Fruit fly (Drosophila melanogaster) whole organism, prepupa: Measurements from ENCODE around the gene Clbn.

ENCODE experiments used
- Blimp-1 ChIP-seq: fragments of 200-800 bp; sonication (Bioruptor generic); optimal IDR thresholded peaks from 3 replicates; lab custom pipeline; 2017; ENCODE audit warnings: missing biosample characterization, missing genetic modification characterization, mild to moderate bottlenecking, moderate library complexity, missing genetic modification reagents
- CG10631 ChIP-seq: fragments of 200-800 bp; sonication (Bioruptor generic); optimal IDR thresholded peaks from 2 replicates; lab custom pipeline; 2016; ENCODE audit warnings: missing biosample characterization, missing genetic modification characterization
- CG11294 ChIP-seq: fragments of 200-800 bp; sonication (Bioruptor generic); IDR thresholded peaks from 2 replicates; pipeline ENCODE4 v1.3.6; 2022; ENCODE audit warnings: missing biosample characterization, missing genetic modification characterization
- CG11902 ChIP-seq: fragments of 200-800 bp; sonication (Bioruptor generic); optimal IDR thresholded peaks from 3 replicates; lab custom pipeline; 2016; ENCODE audit warnings: missing biosample characterization, missing genetic modification characterization
- CG15336 ChIP-seq: fragments of 200-800 bp; sonication (Bioruptor generic); IDR thresholded peaks from 2 replicates; pipeline ENCODE4 v1.3.6; 2022; ENCODE audit warnings: missing biosample characterization, missing genetic modification characterization
- CG31627 ChIP-seq: fragments of 200-800 bp; sonication (Bioruptor generic); optimal IDR thresholded peaks from 3 replicates; lab custom pipeline; 2016; ENCODE audit warnings: missing biosample characterization, missing genetic modification characterization
- CG32006 ChIP-seq: fragments of 200-800 bp; sonication (Bioruptor generic); optimal IDR thresholded peaks from 3 replicates; lab custom pipeline; 2017; ENCODE audit warnings: missing biosample characterization, mild to moderate bottlenecking, missing genetic modification characterization
- CG34406 ChIP-seq: fragments of 200-800 bp; sonication (Bioruptor generic); optimal IDR thresholded peaks from 3 replicates; lab custom pipeline; 2016; ENCODE audit warnings: missing biosample characterization, missing genetic modification characterization
- CG3919 ChIP-seq: fragments of 200-800 bp; sonication (Bioruptor generic); optimal IDR thresholded peaks from 3 replicates; lab custom pipeline; 2016; ENCODE audit warnings: missing biosample characterization, missing genetic modification characterization
- CG6163 ChIP-seq: fragments of 200-800 bp; sonication (Bioruptor generic); IDR thresholded peaks from 3 replicates; pipeline ENCODE4 v1.3.6; 2022; ENCODE audit warnings: missing biosample characterization, missing genetic modification characterization
- CG6276 ChIP-seq: fragments of 200-800 bp; sonication (Bioruptor generic); optimal IDR thresholded peaks from 2 replicates; lab custom pipeline; 2017; ENCODE audit warnings: missing biosample characterization, mild to moderate bottlenecking, missing genetic modification characterization
- CG6792 ChIP-seq: fragments of 200-800 bp; sonication (Bioruptor generic); optimal IDR thresholded peaks from 3 replicates; lab custom pipeline; 2016; ENCODE audit warnings: missing biosample characterization, missing genetic modification characterization
- CG6854 ChIP-seq: fragments of 200-800 bp; sonication (Bioruptor generic); optimal IDR thresholded peaks from 2 replicates; lab custom pipeline; 2017; ENCODE audit warnings: missing biosample characterization, mild to moderate bottlenecking, missing genetic modification characterization
- CG8319 ChIP-seq: fragments of 200-800 bp; sonication (Bioruptor generic); optimal IDR thresholded peaks from 3 replicates; lab custom pipeline; 2016; ENCODE audit warnings: missing biosample characterization, missing genetic modification characterization
- CG9139 ChIP-seq: fragments of 200-800 bp; sonication (Bioruptor generic); optimal IDR thresholded peaks from 3 replicates; lab custom pipeline; 2017; ENCODE audit warnings: missing biosample characterization, mild to moderate bottlenecking, missing genetic modification characterization
- Eip78C ChIP-seq: fragments of 200-800 bp; sonication (Bioruptor generic); peaks from one replicate; lab custom pipeline; 2016; ENCODE audit warnings: missing biosample characterization, missing genetic modification characterization
- Eip93F ChIP-seq: fragments of 200-800 bp; sonication (Bioruptor generic); optimal IDR thresholded peaks from 2 replicates; lab custom pipeline; 2016; ENCODE audit warnings: missing biosample characterization, mild to moderate bottlenecking, missing genetic modification characterization
- Ets21C ChIP-seq: fragments of 200-800 bp; sonication (Bioruptor generic); optimal IDR thresholded peaks from 3 replicates; lab custom pipeline; 2016; ENCODE audit warnings: missing biosample characterization, missing genetic modification characterization
- Ets96B ChIP-seq: fragments of 200-800 bp; optimal IDR thresholded peaks from 2 replicates; lab custom pipeline; 2019; ENCODE audit warnings: missing biosample characterization, mild to moderate bottlenecking, missing genetic modification characterization, moderate library complexity
- Met ChIP-seq: fragments of 200-800 bp; sonication (Bioruptor generic); optimal IDR thresholded peaks from 3 replicates; lab custom pipeline; 2016; ENCODE audit warnings: missing biosample characterization, missing genetic modification characterization
- Sox102F ChIP-seq: fragments of 200-800 bp; sonication (Bioruptor generic); optimal IDR thresholded peaks from 2 replicates; lab custom pipeline; 2016; ENCODE audit warnings: missing biosample characterization, mild to moderate bottlenecking, missing genetic modification characterization
- Sox14 ChIP-seq: fragments of 200-800 bp; sonication (Bioruptor generic); optimal IDR thresholded peaks from 3 replicates; lab custom pipeline; 2016; ENCODE audit warnings: missing biosample characterization, missing genetic modification characterization
- cyc ChIP-seq: fragments of 200-800 bp; sonication (Bioruptor generic); optimal IDR thresholded peaks from 3 replicates; lab custom pipeline; 2016; ENCODE audit warnings: missing biosample characterization, missing genetic modification characterization
- dac ChIP-seq: fragments of 200-800 bp; sonication (Bioruptor generic); optimal IDR thresholded peaks from 2 replicates; lab custom pipeline; 2017; ENCODE audit warnings: missing biosample characterization, mild to moderate bottlenecking, missing genetic modification characterization
- fd59A ChIP-seq: fragments of 200-800 bp; sonication (Bioruptor generic); optimal IDR thresholded peaks from 2 replicates; lab custom pipeline; 2017; ENCODE audit warnings: missing biosample characterization, mild to moderate bottlenecking, missing genetic modification characterization, missing genetic modification reagents
- fd85E ChIP-seq: fragments of 200-800 bp; sonication (Bioruptor generic); optimal IDR thresholded peaks from 3 replicates; lab custom pipeline; 2016; ENCODE audit warnings: missing biosample characterization, missing genetic modification characterization
- lz ChIP-seq: fragments of 200-800 bp; sonication (Bioruptor generic); optimal IDR thresholded peaks from 3 replicates; lab custom pipeline; 2016; ENCODE audit warnings: missing biosample characterization, missing genetic modification characterization
- net ChIP-seq: fragments of 200-800 bp; sonication (Bioruptor generic); optimal IDR thresholded peaks from 3 replicates; lab custom pipeline; 2016; ENCODE audit warnings: missing biosample characterization, missing genetic modification characterization
- pdm3 ChIP-seq: fragments of 200-800 bp; sonication (Bioruptor generic); optimal IDR thresholded peaks from 3 replicates; lab custom pipeline; 2016; ENCODE audit warnings: missing biosample characterization, missing genetic modification characterization
- salr ChIP-seq, 2 experiments: fragments of 200-800 bp; sonication (Bioruptor generic); optimal IDR thresholded peaks; 3 replicates each; lab custom pipeline; 2016 to 2018; ENCODE audit warnings: missing biosample characterization in 2 of 2, missing genetic modification characterization in 2 of 2, mild to moderate bottlenecking in 1 of 2
- spab ChIP-seq: fragments of 200-800 bp; sonication (Bioruptor generic); optimal IDR thresholded peaks from 2 replicates; lab custom pipeline; 2017; ENCODE audit warnings: missing biosample characterization, mild to moderate bottlenecking, missing genetic modification characterization, missing genetic modification reagents
- ss ChIP-seq, 2 experiments: fragments of 200-800 bp; sonication (Bioruptor generic); optimal IDR thresholded peaks; 2 replicates in 1 of 2; 3 replicates in 1 of 2; lab custom pipeline; 2017 to 2018; ENCODE audit warnings: mild to moderate bottlenecking in 2 of 2, missing biosample characterization in 2 of 2, missing genetic modification characterization in 2 of 2, moderate library complexity in 1 of 2
- svp ChIP-seq: fragments of 200-800 bp; sonication (Bioruptor generic); peaks from one replicate; lab custom pipeline; 2016; ENCODE audit warnings: missing biosample characterization, missing genetic modification characterization
- topi ChIP-seq: fragments of 200-800 bp; sonication (Bioruptor generic); optimal IDR thresholded peaks from 3 replicates; lab custom pipeline; 2016; ENCODE audit warnings: missing biosample characterization, missing genetic modification characterization
- vri ChIP-seq: fragments of 200-800 bp; sonication (Bioruptor generic); optimal IDR thresholded peaks from 3 replicates; lab custom pipeline; 2016; ENCODE audit warnings: missing biosample characterization, mild to moderate bottlenecking, missing genetic modification characterization

The Clbn gene

DNA sequence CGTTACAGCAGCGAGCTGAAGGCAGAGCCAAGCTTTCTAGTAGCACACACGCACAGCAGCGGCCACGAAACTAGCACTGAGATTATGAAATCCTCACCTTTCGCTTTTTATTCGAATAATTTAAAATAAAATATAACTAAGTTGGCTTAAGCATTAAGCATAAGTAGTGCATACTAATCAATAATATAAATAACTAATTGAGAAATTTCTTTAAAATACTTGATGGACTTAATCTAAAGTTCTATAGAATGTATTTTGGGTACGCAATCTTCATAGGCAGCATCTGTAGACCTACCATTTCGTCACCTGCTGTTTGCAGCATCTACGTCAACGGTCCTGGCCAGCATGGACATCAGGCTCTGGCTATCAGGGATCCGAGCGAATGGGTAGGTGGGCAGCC, 25.0 kb downstream of the Clbn start:
- TF ChIP-seq vri (GFP tag; lab: Kevin White, UChicago) (no peak), CG15336 (GFP tag; lab: Robert Waterston, UW) (no peak), Eip93F (GFP tag; lab: Kevin White, UChicago) (no peak), CG11902 (GFP tag; lab: Kevin White, UChicago) (no peak), CG32006 (GFP tag; lab: Kevin White, UChicago) (peak; percentile 2), CG10631 (GFP tag; lab: Kevin White, UChicago) (no peak), svp (GFP tag; lab: Kevin White, UChicago) (peak; percentile 15), CG3919 (GFP tag; lab: Kevin White, UChicago) (no peak), Eip78C (GFP tag; lab: Kevin White, UChicago) (peak; percentile 27), Ets21C (no peak), CG31627 (GFP tag; lab: Kevin White, UChicago) (no peak), CG6854 (GFP tag; lab: Kevin White, UChicago) (no peak), spab (GFP tag; lab: Kevin White, UChicago) (no peak), CG6163 (GFP tag; lab: Robert Waterston, UW) (no peak)

DNA sequence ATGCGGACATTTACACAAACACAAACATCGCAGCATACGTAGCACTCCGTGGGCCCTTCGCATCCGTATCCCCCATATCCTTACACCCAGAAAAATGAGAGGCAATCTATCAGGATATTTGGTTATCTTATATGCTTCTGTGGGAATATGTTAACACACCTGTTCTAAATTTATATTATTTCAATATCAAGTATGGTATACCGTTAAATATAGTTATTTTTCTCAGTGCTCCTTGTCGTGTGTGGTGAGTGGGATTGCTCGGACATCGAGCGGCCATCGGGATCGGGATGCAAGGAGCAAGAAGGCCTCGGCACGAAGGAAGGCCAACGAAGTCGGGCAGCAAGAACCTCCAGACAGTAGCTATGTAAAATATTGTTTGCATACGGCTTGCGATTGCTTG, 34.2 kb downstream of the Clbn start:
- TF ChIP-seq lz (no peak), svp (GFP tag; lab: Kevin White, UChicago) (peak; percentile 13), Eip78C (GFP tag; lab: Kevin White, UChicago) (peak; percentile 60)

DNA sequence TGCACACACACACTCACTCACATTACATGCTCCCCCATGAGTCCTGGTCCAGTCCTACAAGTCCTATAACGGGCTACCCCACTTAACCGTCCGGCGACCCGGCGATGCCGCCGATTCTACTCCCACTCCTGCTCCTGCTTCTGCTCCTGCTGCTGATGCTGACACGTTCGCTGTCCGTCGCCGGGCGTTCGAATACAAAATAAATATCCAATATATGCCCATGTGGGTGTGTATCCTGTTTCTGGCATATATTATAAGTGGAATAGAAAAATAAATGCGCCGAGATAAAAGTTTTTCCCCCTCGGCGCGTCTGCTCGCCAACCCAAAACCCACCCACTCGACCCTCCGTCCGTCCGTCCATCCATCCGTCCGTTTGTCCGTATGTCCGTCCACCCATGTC, 39.5 kb downstream of the Clbn start:
- TF ChIP-seq CG8319 (GFP tag; lab: Kevin White, UChicago) (no peak), CG6854 (GFP tag; lab: Kevin White, UChicago) (no peak), net (no peak), topi (GFP tag; lab: Kevin White, UChicago) (no peak), Ets21C (no peak), Sox14 (GFP tag; lab: Kevin White, UChicago) (no peak), CG6792 (GFP tag; lab: Kevin White, UChicago) (no peak), CG32006 (GFP tag; lab: Kevin White, UChicago) (no peak), svp (GFP tag; lab: Kevin White, UChicago) (no peak), salr (GFP tag; optimal IDR thresholded peaks at IDR 0.05; lab: Kevin White, UChicago) (no peak), Blimp-1 (GFP tag; lab: Kevin White, UChicago) (no peak), cyc (GFP tag; lab: Kevin White, UChicago) (no peak), Met (no peak), CG9139 (GFP tag; lab: Kevin White, UChicago) (no peak), Sox102F (GFP tag; lab: Kevin White, UChicago) (no peak), pdm3 (GFP tag; lab: Kevin White, UChicago) (no peak), fd85E (GFP tag; lab: Kevin White, UChicago) (no peak), CG11294 (GFP tag; lab: Robert Waterston, UW) (no peak), ss (GFP tag; optimal IDR thresholded peaks at IDR 0.05; lab: Kevin White, UChicago) (no peak)
- TF ChIP-seq, all 60 proteins: peak for 0

DNA sequence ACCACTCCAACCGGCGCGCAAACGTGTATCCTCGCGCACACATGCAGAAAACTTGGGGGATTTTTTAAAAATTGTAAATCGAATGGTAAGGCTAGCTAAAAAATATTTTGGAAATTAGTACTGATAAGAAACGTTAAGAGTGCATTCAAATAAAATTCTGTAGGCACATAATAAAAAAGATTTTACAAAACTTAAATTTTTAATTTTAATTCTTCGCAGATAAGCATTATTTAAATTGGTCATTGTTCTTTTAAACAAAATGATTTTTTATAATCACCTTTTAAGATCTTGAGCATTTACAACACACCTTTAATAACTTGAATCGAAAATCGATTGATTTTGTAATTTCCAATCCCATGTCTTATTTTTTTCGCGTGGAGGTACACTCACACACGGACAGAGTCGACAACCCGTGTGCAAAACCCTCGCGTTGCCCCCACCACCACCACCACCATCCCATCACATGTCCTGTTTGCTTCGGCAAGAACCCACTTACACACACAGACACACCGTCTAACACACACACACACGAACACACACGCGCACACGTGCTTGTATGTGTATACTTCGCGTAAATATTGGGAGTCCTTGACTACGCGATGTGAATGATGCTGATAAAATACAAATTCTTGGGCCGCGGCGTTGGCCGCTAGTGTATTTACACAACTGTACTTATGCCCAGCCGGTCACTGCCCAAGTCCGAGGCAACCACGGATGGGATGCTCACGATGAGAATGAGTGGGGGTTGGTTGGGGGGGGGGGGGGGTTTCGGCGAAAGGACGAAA, 40.3 kb downstream of the Clbn start:
- TF ChIP-seq svp (GFP tag; lab: Kevin White, UChicago) (peak; percentile 36), Eip78C (GFP tag; lab: Kevin White, UChicago) (peak; percentile 69), dac (GFP tag; lab: Kevin White, UChicago) (no peak)
- TF ChIP-seq, all 60 proteins: peak for 2

DNA sequence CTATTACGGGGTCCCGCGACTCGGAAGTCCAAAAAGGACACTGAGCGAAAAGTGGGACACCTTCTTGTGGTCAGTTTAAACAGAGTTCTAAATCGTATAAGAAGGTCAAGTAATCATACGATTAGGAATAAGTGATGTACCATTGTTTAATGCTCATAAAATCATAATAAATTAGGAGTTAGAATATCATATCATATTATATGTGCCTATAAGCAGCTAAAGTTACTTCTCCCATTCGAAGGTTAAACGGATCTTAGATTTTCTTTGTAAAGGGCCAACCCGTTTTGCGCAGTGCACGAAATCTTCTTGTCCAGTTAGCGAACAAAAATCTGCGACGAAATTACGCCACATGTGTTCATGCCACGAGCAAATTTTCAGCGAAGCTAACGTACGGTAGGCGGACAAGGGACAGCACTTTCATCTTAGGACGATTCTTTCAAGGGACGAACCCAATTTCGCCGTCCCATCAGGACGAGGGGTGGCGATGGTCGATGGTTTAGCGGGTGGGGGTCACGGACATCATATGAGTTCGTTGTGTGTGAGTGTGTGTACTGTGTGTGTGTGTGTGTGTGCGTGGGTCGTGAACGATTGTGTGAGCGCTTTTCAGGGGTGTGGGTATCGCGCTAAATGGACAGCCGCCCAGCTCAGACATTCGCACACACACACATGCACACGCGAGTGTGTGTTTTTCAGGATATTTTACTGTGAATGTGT, 41.1 kb downstream of the Clbn start:
- peak; percentile 5 for TF ChIP-seq topi (GFP tag; lab: Kevin White, UChicago)
- TF ChIP-seq svp (GFP tag; lab: Kevin White, UChicago), result peak; percentile 50
- peak; percentile 17 for TF ChIP-seq Eip78C (GFP tag; lab: Kevin White, UChicago)
- TF ChIP-seq salr (GFP tag; optimal IDR thresholded peaks at IDR 0.05; lab: Kevin White, UChicago), result no peak
- TF ChIP-seq fd59A (GFP tag; lab: Kevin White, UChicago), result no peak
- TF ChIP-seq vri (GFP tag; lab: Kevin White, UChicago), result no peak
- TF ChIP-seq CG6276, result no peak
- no peak for TF ChIP-seq CG34406 (GFP tag; lab: Kevin White, UChicago)
- TF ChIP-seq Ets96B (tag; lab: Kevin White, UChicago), result no peak
- TF ChIP-seq, all 60 proteins: peak for 3
